Fruit fly (Drosophila melanogaster) whole organism, embryonic: ENCODE data around the gene CG10068.

Experiments used
- Aef1 ChIP-seq: fragments of 200-800 bp; sonication (Bioruptor generic); IDR thresholded peaks from 3 replicates; pipeline ENCODE4 v1.3.6; 2022; ENCODE audit warnings: missing biosample characterization, missing genetic modification characterization
- Bgb ChIP-seq: fragments of 200-800 bp; sonication (Bioruptor generic); IDR thresholded peaks from 2 replicates; pipeline ENCODE4 v1.3.6; 2022; ENCODE audit warnings: missing biosample characterization, missing genetic modification characterization; ENCODE audit not compliant: partially characterized antibody
- CG10267 ChIP-seq: fragments of 200-800 bp; sonication (Bioruptor generic); optimal IDR thresholded peaks from 2 replicates; lab custom pipeline; 2018; ENCODE audit warnings: missing biosample characterization, mild to moderate bottlenecking, missing genetic modification characterization, moderate library complexity
- CG10321 ChIP-seq: fragments of 200-800 bp; sonication (Bioruptor generic); IDR thresholded peaks from 2 replicates; pipeline ENCODE4 v1.3.6; 2022; ENCODE audit warnings: missing biosample characterization, missing genetic modification characterization
- CG12071 ChIP-seq: fragments of 200-800 bp; sonication (Bioruptor generic); optimal IDR thresholded peaks from 3 replicates; lab custom pipeline; 2018; ENCODE audit warnings: missing biosample characterization, mild to moderate bottlenecking, missing genetic modification characterization
- CG15479 ChIP-seq: fragments of 200-800 bp; sonication (Bioruptor generic); optimal IDR thresholded peaks from 3 replicates; lab custom pipeline; 2019; ENCODE audit warnings: missing biosample characterization, mild to moderate bottlenecking, missing genetic modification characterization, moderate library complexity
- CG17802 ChIP-seq: fragments of 200-800 bp; sonication (Bioruptor generic); optimal IDR thresholded peaks from 2 replicates; lab custom pipeline; 2018; ENCODE audit warnings: missing biosample characterization, mild to moderate bottlenecking, missing genetic modification characterization, moderate library complexity
- CG1832 ChIP-seq: fragments of 200-800 bp; sonication (Bioruptor generic); optimal IDR thresholded peaks from 2 replicates; lab custom pipeline; 2017; ENCODE audit warnings: missing biosample characterization, mild to moderate bottlenecking, missing genetic modification characterization, inconsistent platforms
- CG2199 ChIP-seq: fragments of 200-800 bp; sonication (Bioruptor generic); IDR thresholded peaks from 3 replicates; pipeline ENCODE4 v1.3.6; 2022; ENCODE audit warnings: missing biosample characterization, missing genetic modification characterization
- CG2875 ChIP-seq: fragments of 200-800 bp; sonication (Bioruptor generic); optimal IDR thresholded peaks from 2 replicates; lab custom pipeline; 2017; ENCODE audit warnings: missing biosample characterization, mild to moderate bottlenecking, missing genetic modification characterization, missing genetic modification reagents
- CG31441 ChIP-seq: fragments of 200-800 bp; sonication (Bioruptor generic); IDR thresholded peaks from 2 replicates; pipeline ENCODE4 v1.3.6; 2022; ENCODE audit warnings: missing biosample characterization, missing genetic modification characterization
- CG34422 ChIP-seq: fragments of 200-800 bp; sonication (Bioruptor generic); IDR thresholded peaks from 3 replicates; pipeline ENCODE4 v1.3.6; 2022; ENCODE audit warnings: missing biosample characterization, missing genetic modification characterization
- CG4282 ChIP-seq: fragments of 200-800 bp; sonication (Bioruptor generic); optimal IDR thresholded peaks from 2 replicates; lab custom pipeline; 2016; ENCODE audit warnings: missing biosample characterization, missing genetic modification characterization
- CG4360 ChIP-seq: fragments of 200-800 bp; sonication (Bioruptor generic); IDR thresholded peaks from 2 replicates; pipeline ENCODE4 v1.3.6; 2022; ENCODE audit warnings: missing biosample characterization, missing genetic modification characterization
- CG4617 ChIP-seq: fragments of 200-800 bp; sonication (Bioruptor generic); optimal IDR thresholded peaks from 3 replicates; lab custom pipeline; 2016; ENCODE audit warnings: missing biosample characterization, missing genetic modification characterization, borderline replicate concordance
- CG7786 ChIP-seq: fragments of 200-800 bp; sonication (Bioruptor generic); optimal IDR thresholded peaks from 2 replicates; lab custom pipeline; 2016; ENCODE audit warnings: missing biosample characterization, missing genetic modification characterization
- CG7963 ChIP-seq: fragments of 200-800 bp; sonication (Bioruptor generic); IDR thresholded peaks from 3 replicates; pipeline ENCODE4 v1.3.6; 2022; ENCODE audit warnings: missing biosample characterization, missing genetic modification characterization; ENCODE audit not compliant: partially characterized antibody
- CG8478 ChIP-seq: fragments of >200 bp; optimal IDR thresholded peaks from 2 replicates; lab custom pipeline; 2018
- D ChIP-seq, 2 experiments: fragments of 200-800 bp in 1 of 2; fragments of >200 bp in 1 of 2; sonication (Bioruptor generic) in 1 of 2; optimal IDR thresholded peaks; 2 replicates in 1 of 2; 3 replicates in 1 of 2; lab custom pipeline; 2017; ENCODE audit warnings: mild to moderate bottlenecking in 1 of 2, missing biosample characterization in 1 of 2, missing genetic modification characterization in 1 of 2, missing genetic modification reagents in 1 of 2
- Dp ChIP-seq: fragments of 200-800 bp; sonication (Bioruptor generic); optimal IDR thresholded peaks from 2 replicates; lab custom pipeline; 2018; ENCODE audit warnings: missing biosample characterization, mild to moderate bottlenecking, missing genetic modification characterization, moderate library complexity
- HLHmδ ChIP-seq: fragments of 200-800 bp; sonication (Bioruptor generic); optimal IDR thresholded peaks from 2 replicates; lab custom pipeline; 2018; ENCODE audit warnings: missing biosample characterization, mild to moderate bottlenecking, missing genetic modification characterization, moderate library complexity
- HmgD ChIP-seq: fragments of 200-800 bp; sonication (Bioruptor generic); optimal IDR thresholded peaks from 3 replicates; lab custom pipeline; 2016; ENCODE audit warnings: missing biosample characterization, missing genetic modification characterization
- HmgZ ChIP-seq: fragments of 200-800 bp; sonication (Bioruptor generic); optimal IDR thresholded peaks from 2 replicates; lab custom pipeline; 2018; ENCODE audit warnings: missing biosample characterization, mild to moderate bottlenecking, missing genetic modification characterization
- MESR4 ChIP-seq: fragments of 200-800 bp; sonication (Bioruptor generic); optimal IDR thresholded peaks from 2 replicates; lab custom pipeline; 2018; ENCODE audit warnings: missing biosample characterization, mild to moderate bottlenecking, missing genetic modification characterization, moderate library complexity
- Opbp ChIP-seq: fragments of 200-800 bp; sonication (Bioruptor generic); IDR thresholded peaks from 3 replicates; pipeline ENCODE4 v1.3.6; 2022; ENCODE audit warnings: missing biosample characterization, missing genetic modification characterization; ENCODE audit not compliant: partially characterized antibody
- TFAM ChIP-seq: fragments of 200-800 bp; sonication (Bioruptor generic); optimal IDR thresholded peaks from 2 replicates; lab custom pipeline; 2017; ENCODE audit warnings: missing biosample characterization, missing genetic modification characterization, inconsistent platforms
- Trl ChIP-seq, 3 experiments: fragments of >200 bp in 2 of 3; fragments of 200-800 bp in 1 of 3; sonication (Bioruptor generic) in 1 of 3; optimal IDR thresholded peaks; 2 replicates in 1 of 3; 3 replicates in 2 of 3; lab custom pipeline; 2016 to 2017; ENCODE audit warnings: missing biosample characterization in 1 of 3, missing genetic modification characterization in 1 of 3
- bbx ChIP-seq: fragments of 200-800 bp; sonication (Bioruptor generic); IDR thresholded peaks from 2 replicates; pipeline ENCODE4 v1.3.6; 2022; ENCODE audit warnings: missing biosample characterization, missing genetic modification characterization; ENCODE audit not compliant: partially characterized antibody
- cg ChIP-seq: fragments of 200-800 bp; sonication (Bioruptor generic); optimal IDR thresholded peaks from 3 replicates; lab custom pipeline; 2019; ENCODE audit warnings: missing biosample characterization, mild to moderate bottlenecking, missing genetic modification characterization, moderate library complexity
- chinmo ChIP-seq: fragments of 200-800 bp; sonication (Bioruptor generic); IDR thresholded peaks from 4 replicates; pipeline ENCODE4 v1.3.6; 2022; ENCODE audit warnings: missing biosample characterization, missing genetic modification characterization; ENCODE audit not compliant: partially characterized antibody
- chm ChIP-seq: fragments of 200-800 bp; sonication (Bioruptor generic); IDR thresholded peaks from 2 replicates; pipeline ENCODE4 v1.3.6; 2022; ENCODE audit warnings: missing biosample characterization, missing genetic modification characterization
- ci ChIP-seq: fragments of 200-800 bp; sonication (Bioruptor generic); IDR thresholded peaks from 3 replicates; pipeline ENCODE4 v1.3.6; 2022; ENCODE audit warnings: missing biosample characterization, missing genetic modification characterization
- crol ChIP-seq: fragments of 200-800 bp; sonication (Bioruptor generic); IDR thresholded peaks from 2 replicates; pipeline ENCODE4 v1.3.6; 2022; ENCODE audit warnings: missing biosample characterization, missing genetic modification characterization
- ewg ChIP-seq: fragments of 200-800 bp; sonication (Bioruptor generic); optimal IDR thresholded peaks from 3 replicates; lab custom pipeline; 2017; ENCODE audit warnings: mild to moderate bottlenecking, missing biosample characterization, missing genetic modification reagents, missing genetic modification characterization
- ftz-f1 ChIP-seq: fragments of 200-800 bp; sonication (Bioruptor generic); optimal IDR thresholded peaks from 2 replicates; lab custom pipeline; 2016; ENCODE audit warnings: missing biosample characterization, missing genetic modification characterization
- insv ChIP-seq, 2 experiments: fragments of 200-800 bp; sonication (Bioruptor generic); optimal IDR thresholded peaks; 3 replicates each; lab custom pipeline; 2016 to 2018; ENCODE audit warnings: missing biosample characterization in 2 of 2, missing genetic modification characterization in 2 of 2
- kah ChIP-seq: fragments of 200-800 bp; sonication (Bioruptor generic); optimal IDR thresholded peaks from 2 replicates; lab custom pipeline; 2018; ENCODE audit warnings: missing biosample characterization, mild to moderate bottlenecking, missing genetic modification characterization
- mirr ChIP-seq: fragments of 200-800 bp; sonication (Bioruptor generic); optimal IDR thresholded peaks from 3 replicates; lab custom pipeline; 2018; ENCODE audit warnings: missing biosample characterization, mild to moderate bottlenecking, missing genetic modification characterization
- nerfin-1 ChIP-seq: fragments of 200-800 bp; sonication (Bioruptor generic); optimal IDR thresholded peaks from 3 replicates; lab custom pipeline; 2019; ENCODE audit warnings: missing biosample characterization, mild to moderate bottlenecking, missing genetic modification characterization, moderate library complexity
- pros ChIP-seq: fragments of 200-800 bp; sonication (Bioruptor generic); optimal IDR thresholded peaks from 3 replicates; lab custom pipeline; 2019; ENCODE audit warnings: missing biosample characterization, mild to moderate bottlenecking, missing genetic modification characterization, moderate library complexity
- pzg ChIP-seq: fragments of 200-800 bp; sonication (Bioruptor generic); optimal IDR thresholded peaks from 3 replicates; lab custom pipeline; 2018; ENCODE audit warnings: missing biosample characterization, mild to moderate bottlenecking, missing genetic modification characterization, moderate library complexity
- sd ChIP-seq: fragments of 200-800 bp; sonication (Bioruptor generic); optimal IDR thresholded peaks from 3 replicates; lab custom pipeline; 2018; ENCODE audit warnings: missing biosample characterization, mild to moderate bottlenecking, missing genetic modification characterization, moderate library complexity
- seq ChIP-seq: fragments of 200-800 bp; sonication (Bioruptor generic); IDR thresholded peaks from 2 replicates; pipeline ENCODE4 v1.3.6; 2022; ENCODE audit warnings: missing biosample characterization, missing genetic modification characterization
- so ChIP-seq: fragments of 200-800 bp; sonication (Bioruptor generic); IDR thresholded peaks from 3 replicates; pipeline ENCODE4 v1.3.6; 2022; ENCODE audit warnings: missing biosample characterization, missing genetic modification characterization
- sqz ChIP-seq: fragments of 200-800 bp; sonication (Bioruptor generic); optimal IDR thresholded peaks from 3 replicates; lab custom pipeline; 2018; ENCODE audit warnings: missing biosample characterization, mild to moderate bottlenecking, missing genetic modification characterization
- sr ChIP-seq: fragments of 200-800 bp; sonication (Bioruptor generic); IDR thresholded peaks from 3 replicates; pipeline ENCODE4 v1.3.6; 2022; ENCODE audit warnings: missing biosample characterization, missing genetic modification characterization
- stc ChIP-seq: fragments of 200-800 bp; sonication (Bioruptor generic); IDR thresholded peaks from 2 replicates; pipeline ENCODE4 v1.3.6; 2022; ENCODE audit warnings: missing biosample characterization, missing genetic modification characterization
- tgo ChIP-seq: fragments of 200-800 bp; sonication (Bioruptor generic); IDR thresholded peaks from 3 replicates; pipeline ENCODE4 v1.3.6; 2022; ENCODE audit warnings: missing biosample characterization, missing genetic modification characterization
- vvl ChIP-seq: fragments of 200-800 bp; sonication (Bioruptor generic); IDR thresholded peaks from 2 replicates; pipeline ENCODE4 v1.3.6; 2022; ENCODE audit warnings: missing biosample characterization, missing genetic modification characterization

The CG10068 gene

dm6 chr3R:7123699-7124098 is 4.1 kb downstream of the CG10068 start:
- TF ChIP-seq HmgD (GFP tag; lab: Kevin White, UChicago) (peak; percentile 72), HmgZ (tag; lab: Kevin White, UChicago) (peak; percentile 30), Aef1 (peak; percentile 77), CG1832 (GFP tag; lab: Kevin White, UChicago) (peak; percentile 96), CG31441 (GFP tag; lab: Robert Waterston, UW) (no peak), CG4617 (peak; percentile 96), Dp (GFP tag; lab: Kevin White, UChicago) (peak; percentile 8), sqz (GFP tag; lab: Kevin White, UChicago) (no peak), sr (GFP tag; lab: Robert Waterston, UW) (peak; percentile 84), CG12071 (peak; percentile 23), stc (no peak), kah (GFP tag; lab: Kevin White, UChicago) (peak; percentile 90), D (optimal IDR thresholded peaks at IDR 0.05; lab: Kevin White, UChicago) (peak; percentile 38), D (GFP tag; optimal IDR thresholded peaks at IDR 0.05; lab: Kevin White, UChicago) (no peak), so (0 out of 3 replicates have a peak, but pooled peaks have one; percentile 3), pros (peak; percentile 35), CG4360 (GFP tag; lab: Robert Waterston, UW) (peak; percentile 100), insv (GFP tag; optimal IDR thresholded peaks at IDR 0.05; lab: Kevin White, UChicago) (peak in 1 of 2 experiments; percentile 17), tgo (GFP tag; lab: Robert Waterston, UW) (no peak), CG10267 (tag; lab: Kevin White, UChicago) (no peak), bbx (peak; percentile 8; the same call in 1 of the 2 replicates), CG17802 (tag; lab: Kevin White, UChicago) (no peak), pzg (peak; percentile 27), crol (GFP tag; lab: Robert Waterston, UW) (peak; percentile 33; the same call in 1 of the 2 replicates), seq (GFP tag; lab: Robert Waterston, UW) (peak; percentile 23; the same call in 1 of the 2 replicates), CG8478 (peak; percentile 94), CG7963 (no peak), vvl (GFP tag; lab: Robert Waterston, UW) (no peak), ci (GFP tag; lab: Robert Waterston, UW) (peak; percentile 66), mirr (GFP tag; lab: Kevin White, UChicago) (peak; percentile 80), Trl (optimal IDR thresholded peaks at IDR 0.05; lab: Kevin White, UChicago) (peak in 1 of 2 experiments; percentile 9), Trl (GFP tag; optimal IDR thresholded peaks at IDR 0.05; lab: Kevin White, UChicago) (no peak), Bgb (GFP tag; lab: Robert Waterston, UW) (peak; percentile 8; the same call in 1 of the 2 replicates), CG10321 (GFP tag; lab: Robert Waterston, UW) (peak; percentile 95), nerfin-1 (tag; lab: Kevin White, UChicago) (peak; percentile 83), ewg (GFP tag; lab: Kevin White, UChicago) (peak; percentile 20), cg (GFP tag; lab: Kevin White, UChicago) (peak; percentile 92), TFAM (no peak), chinmo (GFP tag; lab: Robert Waterston, UW) (peak; percentile 90), chm (GFP tag; lab: Robert Waterston, UW) (peak; percentile 55), sd (tag; lab: Kevin White, UChicago) (peak; percentile 82), MESR4 (GFP tag; lab: Kevin White, UChicago) (peak; percentile 91), Opbp (peak; percentile 20; the same call in 2 of the 3 replicates), CG7786 (GFP tag; lab: Kevin White, UChicago) (no peak), HLHmδ (GFP tag; lab: Kevin White, UChicago) (peak; percentile 77), CG2875 (GFP tag; lab: Kevin White, UChicago) (no peak), CG15479 (GFP tag; lab: Kevin White, UChicago) (peak; percentile 88), CG4282 (GFP tag; lab: Kevin White, UChicago) (no peak), ftz-f1 (GFP tag; lab: Kevin White, UChicago) (peak; percentile 80), CG2199 (GFP tag; lab: Robert Waterston, UW) (peak; percentile 66; the same call in 1 of the 3 replicates), CG34422 (GFP tag; lab: Robert Waterston, UW) (0 out of 3 replicates have a peak, but pooled peaks have one; percentile 67)
- TF ChIP-seq, all 482 proteins: peak for 37
